Worm (Caenorhabditis elegans) whole organism, early embryonic: ENCODE measurements around the gene acp-2.

Source experiments
- ama-1 ChIP-seq: fragments of 150-350 bp; optimal IDR thresholded peaks from 2 replicates; lab custom pipeline; 2014
- ceh-36 ChIP-seq: sonication (generic microtip); optimal IDR thresholded peaks from 2 replicates; lab custom pipeline; 2016; ENCODE audit warnings: missing genetic modification characterization, inconsistent platforms, missing compliant biosample characterization
- flt-1 ChIP-seq: fragments of 200-800 bp; sonication (Bioruptor generic); IDR thresholded peaks from 2 replicates; pipeline ENCODE4 v1.3.6; 2022; ENCODE audit warnings: missing genetic modification characterization, missing compliant biosample characterization

DNA sequence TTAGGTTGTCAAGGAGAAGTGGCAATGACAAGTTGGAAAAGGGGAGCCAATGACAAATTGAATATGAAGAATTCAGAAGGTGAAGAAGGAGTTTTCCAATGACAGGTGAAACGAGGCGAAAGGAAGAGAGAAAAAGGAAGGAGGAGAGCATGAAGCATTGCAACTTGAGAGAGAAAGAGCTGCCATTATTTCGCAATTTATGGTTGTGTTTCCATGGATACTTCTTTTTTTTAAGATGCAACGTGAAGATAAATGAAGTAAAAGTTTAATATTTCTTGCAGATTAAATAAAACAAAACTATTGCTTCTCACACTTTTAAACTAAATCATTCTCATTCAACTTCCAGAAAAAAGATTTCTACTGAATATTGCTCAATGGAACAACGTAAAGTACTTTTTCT is 37.6 kb downstream of the acp-2 start, which contains the start of gene F49E12.8:
- TF ChIP-seq ceh-36 (tag; lab: Kevin White, UChicago): no peak
- no peak for TF ChIP-seq flt-1 (GFP tag; lab: Robert Waterston, UW)
- TF ChIP-seq ama-1: no peak
